Fruit fly (Drosophila melanogaster) Kc167 (cell line): ENCODE measurements around the gene CG42819.

Experiments
- Sin3A ChIP-seq: fragments of >200 bp; optimal IDR thresholded peaks from 2 replicates; lab custom pipeline; 2018; ENCODE audit warnings: missing external identifiers
- insv ChIP-seq: fragments of >200 bp; optimal IDR thresholded peaks from 3 replicates; lab custom pipeline; 2018; ENCODE audit warnings: missing external identifiers
- ttk ChIP-seq: sonication (Bioruptor generic); optimal IDR thresholded peaks from 2 replicates; lab custom pipeline; 2017; ENCODE audit warnings: missing external identifiers

DNA sequence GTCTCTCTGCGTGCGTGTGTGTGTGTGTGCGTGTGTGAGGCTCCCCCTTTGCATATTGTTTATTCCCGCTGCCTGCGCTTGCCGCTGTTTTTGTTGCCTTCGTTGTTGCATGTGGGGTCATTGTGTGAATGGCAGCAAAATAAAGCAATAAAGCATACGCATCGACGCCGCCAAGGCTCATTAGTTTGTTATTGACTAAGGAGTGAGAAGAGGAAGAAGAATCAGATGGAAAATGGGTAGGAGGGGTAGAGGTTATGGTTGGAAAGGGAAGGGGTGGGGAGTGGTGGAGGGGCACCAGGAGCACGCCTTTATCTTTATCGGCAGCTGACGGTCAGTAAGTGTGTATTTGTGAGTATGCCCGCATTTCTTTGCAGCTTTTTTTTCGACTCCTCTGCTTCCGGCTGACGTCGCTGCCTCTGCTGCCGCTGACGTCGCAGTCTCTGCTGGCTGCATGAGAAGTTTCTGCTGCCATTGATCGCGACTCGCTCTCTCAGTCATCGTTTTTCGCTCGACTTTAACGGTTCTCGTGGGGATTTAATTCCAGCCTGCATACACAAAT lies 30.3 kb upstream of the CG42819 start:
- TF ChIP-seq Sin3A (lab: Kevin White, UChicago) (no peak), ttk (lab: Kevin White, UChicago) (no peak), insv (lab: Kevin White, UChicago) (no peak)
